Fruit fly (Drosophila melanogaster): ENCODE results near the gene CG6310.

CG6310 gene

dm6 chr3L:11069764-11070163 is at the start of gene CG6310:
Gene CG6310, minus strand, starts transcription at chr3L:11069864.
- TF ChIP-seq CG15710 (tag; optimal IDR thresholded peaks at IDR 0.05) (no peak), CG12605 (GFP tag; IDR thresholded peaks at IDR 0.05) (no peak), gl (tag; optimal IDR thresholded peaks at IDR 0.05) (no peak), Pif1B (GFP tag; optimal IDR thresholded peaks at IDR 0.05) (no peak), CG8301 (tag; optimal IDR thresholded peaks at IDR 0.05) (no peak), CG13204 (GFP tag; optimal IDR thresholded peaks at IDR 0.05) (no peak), CG10348 (GFP tag; IDR thresholded peaks at IDR 0.05) (no peak), CG14655 (GFP tag; optimal IDR thresholded peaks at IDR 0.05) (no peak), rn (GFP tag; IDR thresholded peaks at IDR 0.05) (no peak), CG32121 (GFP tag; IDR thresholded peaks at IDR 0.05) (no peak), fd96Ca (GFP tag; IDR thresholded peaks at IDR 0.05) (no peak), Ets98B (GFP tag; IDR thresholded peaks at IDR 0.05) (no peak), EcR (GFP tag; optimal IDR thresholded peaks at IDR 0.05) (no peak), Snoo (tag; optimal IDR thresholded peaks at IDR 0.05) (no peak), Pif1A (GFP tag; optimal IDR thresholded peaks at IDR 0.05) (no peak), CG17806 (tag; optimal IDR thresholded peaks at IDR 0.05) (no peak)

- TF ChIP-seq CG34367 (tag; optimal IDR thresholded peaks at IDR 0.05) (no peak), CG9948 (tag; optimal IDR thresholded peaks at IDR 0.05) (no peak), EcR (GFP tag; optimal IDR thresholded peaks at IDR 0.05) (peak; percentile 29), fd96Ca (GFP tag; IDR thresholded peaks at IDR 0.05) (peak; percentile 69; the same call in 2 of the 3 replicates), Pif1A (GFP tag; optimal IDR thresholded peaks at IDR 0.05) (peak; percentile 42), CG8159 (tag; optimal IDR thresholded peaks at IDR 0.05) (no peak), CG8301 (tag; optimal IDR thresholded peaks at IDR 0.05) (no peak), rn (GFP tag; IDR thresholded peaks at IDR 0.05) (no peak), CG15710 (tag; optimal IDR thresholded peaks at IDR 0.05) (no peak), CG4496 (GFP tag; IDR thresholded peaks at IDR 0.05) (peak; percentile 59; the same call in 2 of the 3 replicates), Ets98B (GFP tag; IDR thresholded peaks at IDR 0.05) (peak; percentile 65), CG17806 (tag; optimal IDR thresholded peaks at IDR 0.05) (no peak), gl (tag; optimal IDR thresholded peaks at IDR 0.05) (peak; percentile 55), Snoo (tag; optimal IDR thresholded peaks at IDR 0.05) (no peak), CG12605 (GFP tag; IDR thresholded peaks at IDR 0.05) (peak; percentile 72), CG32121 (GFP tag; IDR thresholded peaks at IDR 0.05) (peak; percentile 67), CG13204 (GFP tag; optimal IDR thresholded peaks at IDR 0.05) (peak; percentile 64), D1 (tag; optimal IDR thresholded peaks at IDR 0.05) (no peak), Pif1B (GFP tag; optimal IDR thresholded peaks at IDR 0.05) (no peak), CG14655 (GFP tag; optimal IDR thresholded peaks at IDR 0.05) (peak; percentile 2), CG10348 (GFP tag; IDR thresholded peaks at IDR 0.05) (no peak)
Observed at dm6 chr3L:11118627-11119395, 49.1 kb upstream of the CG6310 start.

dm6 chr3L:11117733-11118132 is 48.1 kb upstream of the CG6310 start:
- TF ChIP-seq CG14655 (GFP tag; optimal IDR thresholded peaks at IDR 0.05): no peak
- TF ChIP-seq gl (tag; optimal IDR thresholded peaks at IDR 0.05): no peak
- no peak for TF ChIP-seq CG8159 (tag; optimal IDR thresholded peaks at IDR 0.05)
- no peak for TF ChIP-seq fd96Ca (GFP tag; IDR thresholded peaks at IDR 0.05)
- no peak for TF ChIP-seq CG10348 (GFP tag; IDR thresholded peaks at IDR 0.05)
- no peak for TF ChIP-seq rn (GFP tag; IDR thresholded peaks at IDR 0.05)
- no peak for TF ChIP-seq CG17806 (tag; optimal IDR thresholded peaks at IDR 0.05)
- TF ChIP-seq EcR (GFP tag; optimal IDR thresholded peaks at IDR 0.05): no peak
- TF ChIP-seq CG32121 (GFP tag; IDR thresholded peaks at IDR 0.05): no peak
- TF ChIP-seq CG8301 (tag; optimal IDR thresholded peaks at IDR 0.05): no peak
- TF ChIP-seq CG12605 (GFP tag; IDR thresholded peaks at IDR 0.05): no peak
- TF ChIP-seq Pif1A (GFP tag; optimal IDR thresholded peaks at IDR 0.05): no peak
- TF ChIP-seq CG34367 (tag; optimal IDR thresholded peaks at IDR 0.05): no peak
- no peak for TF ChIP-seq CG13204 (GFP tag; optimal IDR thresholded peaks at IDR 0.05)
- no peak for TF ChIP-seq CG4496 (GFP tag; IDR thresholded peaks at IDR 0.05)

- TF ChIP-seq CG4496 (GFP tag; IDR thresholded peaks at IDR 0.05) (peak; percentile 62; the same call in 1 of the 3 replicates), CG9948 (tag; optimal IDR thresholded peaks at IDR 0.05) (no peak), CG8159 (tag; optimal IDR thresholded peaks at IDR 0.05) (peak; percentile 41), CG32121 (GFP tag; IDR thresholded peaks at IDR 0.05) (no peak), Pif1A (GFP tag; optimal IDR thresholded peaks at IDR 0.05) (peak; percentile 74), CG34367 (tag; optimal IDR thresholded peaks at IDR 0.05) (peak; percentile 53), Pif1B (GFP tag; optimal IDR thresholded peaks at IDR 0.05) (peak; percentile 51), EcR (GFP tag; optimal IDR thresholded peaks at IDR 0.05) (peak; percentile 78), fd96Ca (GFP tag; IDR thresholded peaks at IDR 0.05) (no peak), CG14655 (GFP tag; optimal IDR thresholded peaks at IDR 0.05) (no peak), CG13204 (GFP tag; optimal IDR thresholded peaks at IDR 0.05) (no peak), D1 (tag; optimal IDR thresholded peaks at IDR 0.05) (no peak), gl (tag; optimal IDR thresholded peaks at IDR 0.05) (peak; percentile 76), CG10348 (GFP tag; IDR thresholded peaks at IDR 0.05) (no peak), CG12605 (GFP tag; IDR thresholded peaks at IDR 0.05) (peak; percentile 63), rn (GFP tag; IDR thresholded peaks at IDR 0.05) (no peak), CG8301 (tag; optimal IDR thresholded peaks at IDR 0.05) (peak; percentile 46), Ets98B (GFP tag; IDR thresholded peaks at IDR 0.05) (peak; percentile 58; the same call in 1 of the 2 replicates), CG15710 (tag; optimal IDR thresholded peaks at IDR 0.05) (peak; percentile 41), CG17806 (tag; optimal IDR thresholded peaks at IDR 0.05) (no peak), Snoo (tag; optimal IDR thresholded peaks at IDR 0.05) (peak; percentile 65)
Observed at dm6 chr3L:11113198-11114197, 43.8 kb upstream of the CG6310 start, which contains the start of gene Sod1. Gene Sod1, minus strand, starts transcription at chr3L:11113740.
